Worm (Caenorhabditis elegans) whole organism, dauer: ENCODE results near the gene del-7.

ENCODE experiments used
- unc-62 ChIP-seq: sonication (generic microtip); optimal IDR thresholded peaks from 2 replicates; lab custom pipeline; 2017; ENCODE audit warnings: missing biosample characterization, missing genetic modification reagents, missing genetic modification characterization

Gene del-7

ce11 chrIV:7760117-7760516 is at the start of gene del-7:
del-7 (plus strand) TSS chrIV:7760417.
- no peak for TF ChIP-seq unc-62

DNA sequence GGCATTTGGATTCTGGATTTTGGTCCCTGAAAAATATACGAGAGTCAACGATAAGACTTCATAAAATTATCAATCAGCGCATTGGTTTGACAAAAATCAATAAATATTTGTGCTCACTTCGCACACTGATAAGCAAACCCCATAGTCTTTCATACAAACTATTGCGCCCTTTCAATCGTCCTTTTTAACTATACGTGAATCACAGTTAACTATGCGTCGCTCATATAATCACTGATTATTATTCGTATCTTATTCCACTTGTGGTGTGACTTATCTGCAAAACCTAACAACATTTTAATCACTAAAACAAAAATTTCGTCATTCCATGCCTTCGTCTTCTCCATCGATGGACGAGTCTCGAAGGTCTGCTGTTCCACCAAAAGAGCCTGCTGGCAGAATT is 49.4 kb upstream of the del-7 start, which contains the start of gene nhr-8:
Gene nhr-8 (plus strand): TSS at position 160 of the 400 bp plus-strand sequence.
- no peak for TF ChIP-seq unc-62

DNA sequence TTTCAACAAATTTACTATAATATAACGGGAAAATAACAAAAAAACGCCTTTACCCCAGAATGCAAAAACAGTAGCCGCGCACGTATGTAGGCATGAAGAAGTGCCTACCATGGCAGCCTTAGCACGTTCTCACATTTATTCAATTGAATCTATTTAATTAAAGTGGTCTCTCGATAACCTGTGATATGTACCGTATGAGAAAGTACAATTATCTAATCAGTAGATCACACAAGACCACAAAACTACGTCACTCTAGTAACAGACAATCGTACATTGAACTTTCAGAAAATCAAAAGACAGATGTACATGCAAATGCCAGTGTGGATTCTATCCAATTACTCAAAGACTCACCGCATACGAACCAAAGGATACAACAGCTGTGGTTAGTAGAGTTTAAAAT is 48.0 kb upstream of the del-7 start:
- no peak for TF ChIP-seq unc-62

- TF ChIP-seq unc-62: no peak
Measured at ce11 chrIV:7717916-7718315, 42.3 kb upstream of the del-7 start, which contains the start of gene F33D4.6. F33D4.6 (minus strand) TSS chrIV:7718016.

DNA sequence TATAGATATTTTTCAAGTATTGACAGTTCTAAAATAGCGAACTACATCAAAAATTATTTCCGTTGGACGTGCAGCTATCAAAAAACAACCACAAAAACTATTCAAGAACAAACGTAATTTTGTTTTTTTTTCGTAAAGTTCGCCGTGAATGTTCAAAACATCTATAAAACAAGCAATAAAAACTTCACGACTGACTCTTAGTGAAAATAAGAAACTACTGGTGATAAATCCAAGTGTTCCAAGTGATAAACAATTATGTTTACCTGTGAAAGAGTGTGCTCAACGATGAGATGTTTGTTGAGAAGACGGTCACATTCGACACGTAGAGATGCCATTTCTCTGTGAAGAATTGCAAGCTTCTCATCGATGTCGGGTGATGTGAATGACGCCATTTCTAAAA is 37.4 kb upstream of the del-7 start, which contains the start of gene C50F7.6:
Gene C50F7.6 (minus strand): TSS at position 394 of the 400 bp plus-strand sequence.
- TF ChIP-seq unc-62: no peak

DNA sequence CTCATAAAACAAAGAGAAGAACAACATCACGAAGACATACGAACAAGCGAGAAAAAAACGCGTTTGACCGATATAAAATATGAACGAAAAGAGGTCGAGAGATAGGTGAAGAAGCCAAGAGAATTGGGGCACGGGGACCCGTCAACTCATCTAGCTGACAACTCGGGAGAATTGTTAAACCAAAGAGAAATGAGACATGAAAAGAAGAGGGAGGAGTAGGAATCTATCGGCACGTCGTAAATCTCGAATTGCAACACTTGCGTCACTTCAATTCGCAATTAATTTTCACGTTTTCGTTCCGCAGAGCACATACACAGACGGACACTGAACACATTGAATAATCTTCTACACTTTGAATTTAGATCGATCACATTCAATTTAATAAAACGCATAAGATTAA is 36.7 kb upstream of the del-7 start:
- TF ChIP-seq unc-62: no peak

- no peak for TF ChIP-seq unc-62
Measured at ce11 chrIV:7724912-7725311, 35.3 kb upstream of the del-7 start.

DNA sequence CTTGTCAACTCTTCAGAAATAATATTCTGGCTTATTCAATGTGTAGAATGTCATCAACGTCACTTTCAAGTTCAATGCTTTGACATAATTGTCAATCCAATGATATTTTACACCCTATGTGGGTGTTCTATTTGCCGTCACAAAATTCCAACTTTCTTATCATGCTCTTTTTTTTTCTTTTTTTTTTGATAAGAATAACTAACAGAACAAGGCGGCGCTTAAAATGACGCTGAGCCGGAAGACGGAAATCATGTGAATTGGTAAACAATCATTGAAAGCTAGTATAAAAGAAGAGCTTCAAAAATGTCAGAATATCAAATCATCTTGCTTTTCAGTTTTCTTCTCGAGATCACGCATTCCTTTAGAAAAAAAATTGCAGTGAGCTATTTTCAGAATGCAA is 33.9 kb upstream of the del-7 start, which contains the start of gene C50F7.5:
Gene C50F7.5 (plus strand): TSS at position 395 of the 400 bp plus-strand sequence.
- TF ChIP-seq unc-62: no peak

DNA sequence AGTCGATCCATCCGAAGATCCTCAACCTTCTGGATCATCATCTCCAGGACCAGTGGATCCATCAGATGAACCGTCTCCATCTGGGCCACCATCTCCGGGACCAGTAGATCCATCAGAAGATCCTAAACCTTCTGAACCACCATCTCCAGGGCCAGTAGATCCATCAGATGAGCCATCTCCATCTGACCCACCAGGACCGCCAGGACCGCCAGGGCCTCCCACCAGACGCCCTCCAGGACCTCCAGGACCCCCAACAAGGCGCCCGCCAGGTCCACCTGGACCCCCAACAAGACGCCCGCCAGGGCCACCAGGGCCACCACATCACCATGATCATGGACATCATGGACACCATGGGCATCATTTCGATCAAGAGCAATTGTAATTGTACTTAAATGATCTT is 33.0 kb upstream of the del-7 start:
- no peak for TF ChIP-seq unc-62

- TF ChIP-seq unc-62: no peak
Measured at ce11 chrIV:7728402-7728963, 31.7 kb upstream of the del-7 start, which contains the start of gene sucg-1. sucg-1 (plus strand) TSS chrIV:7728913.

DNA sequence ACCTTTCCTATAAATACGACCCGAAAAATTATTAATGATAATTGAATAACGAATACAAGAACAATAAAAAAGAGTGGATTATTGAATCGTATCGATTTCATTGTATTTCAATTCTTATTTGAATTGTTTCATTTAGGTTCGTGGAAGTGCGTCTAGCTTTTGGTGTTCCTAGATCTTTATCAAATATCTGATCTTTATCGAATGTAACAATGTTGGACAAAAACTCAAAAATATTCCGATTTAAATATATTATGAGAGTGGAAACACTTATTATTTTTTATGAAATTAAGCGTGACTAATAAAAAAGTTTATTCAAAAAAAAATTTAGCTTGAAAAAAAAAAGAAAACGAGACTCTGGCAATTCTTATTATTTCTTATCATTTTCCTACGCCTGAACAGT is 28.3 kb upstream of the del-7 start, which contains the start of the genes C50F7.9 and C50F7.3:
Gene C50F7.9 (minus strand): TSS at position 101 of the 400 bp plus-strand sequence.
Gene C50F7.3 (plus strand): TSS at position 370 of the 400 bp plus-strand sequence.
- TF ChIP-seq unc-62: no peak

DNA sequence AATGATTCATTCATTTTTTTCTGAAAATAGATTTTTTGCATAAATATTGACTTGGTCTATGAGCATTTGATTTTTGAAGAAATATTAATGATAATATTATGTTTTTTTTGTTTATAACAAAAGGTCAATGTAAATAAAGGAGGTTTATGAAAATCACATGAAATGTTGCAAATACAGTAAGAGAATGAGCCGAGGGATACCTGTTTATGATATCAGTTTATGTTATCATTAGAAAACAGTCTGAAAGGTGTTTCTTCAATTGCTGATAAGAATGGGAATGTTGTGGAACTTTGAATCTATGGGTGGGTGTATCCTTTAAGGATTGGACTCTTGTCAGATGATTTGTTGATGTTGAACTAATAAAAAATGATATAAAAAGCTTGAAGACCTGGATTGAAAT is 26.0 kb upstream of the del-7 start:
- TF ChIP-seq unc-62: no peak

DNA sequence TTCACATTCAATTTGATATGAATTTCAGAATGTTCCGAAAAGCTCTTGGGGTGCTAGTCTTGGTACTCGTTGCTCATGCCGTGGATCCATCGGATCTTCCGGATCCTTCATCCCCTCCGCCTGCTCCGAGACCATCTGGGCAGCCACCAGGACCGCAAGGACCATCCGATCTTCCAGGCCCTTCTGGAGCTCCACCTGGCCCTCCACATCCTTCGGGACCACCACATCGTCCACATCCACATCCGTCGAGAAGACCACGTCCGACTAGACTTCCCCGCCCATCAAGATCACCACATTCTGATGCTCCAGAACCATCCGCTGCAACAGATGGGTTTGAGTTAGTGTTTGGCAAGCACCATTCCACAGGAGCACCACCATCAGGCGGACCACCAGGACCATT is 25.6 kb upstream of the del-7 start, which contains the start of gene clx-1:
Gene clx-1 (plus strand): TSS at position 30 of the 400 bp plus-strand sequence.
- no peak for TF ChIP-seq unc-62

DNA sequence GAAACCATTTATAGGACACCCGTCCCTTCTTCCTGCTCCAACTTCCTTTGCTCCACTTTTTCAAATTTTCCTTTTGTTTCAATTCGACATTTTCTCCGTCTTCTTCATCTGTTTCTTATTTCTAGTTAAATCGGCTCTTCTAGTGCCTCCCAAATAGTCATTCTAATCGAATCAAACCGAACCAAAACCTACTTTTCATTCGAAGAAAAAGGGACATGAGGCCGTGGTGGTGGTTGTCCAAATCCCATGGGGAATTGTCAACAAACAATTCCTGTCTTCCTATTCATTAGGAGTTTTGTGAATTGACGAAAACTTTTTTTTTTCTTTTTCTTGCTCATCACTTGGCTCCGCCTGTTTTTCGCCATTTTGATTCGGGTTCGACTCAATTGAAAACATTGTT is 23.6 kb upstream of the del-7 start:
- TF ChIP-seq unc-62: no peak

- no peak for TF ChIP-seq unc-62
Measured at ce11 chrIV:7743539-7743938, 16.7 kb upstream of the del-7 start, which contains the start of gene npr-35. npr-35 (plus strand) TSS chrIV:7743839.

ce11 chrIV:7747838-7748237 is 12.4 kb upstream of the del-7 start, which contains the start of gene klo-1:
klo-1 (minus strand) TSS chrIV:7748225.
- no peak for TF ChIP-seq unc-62

DNA sequence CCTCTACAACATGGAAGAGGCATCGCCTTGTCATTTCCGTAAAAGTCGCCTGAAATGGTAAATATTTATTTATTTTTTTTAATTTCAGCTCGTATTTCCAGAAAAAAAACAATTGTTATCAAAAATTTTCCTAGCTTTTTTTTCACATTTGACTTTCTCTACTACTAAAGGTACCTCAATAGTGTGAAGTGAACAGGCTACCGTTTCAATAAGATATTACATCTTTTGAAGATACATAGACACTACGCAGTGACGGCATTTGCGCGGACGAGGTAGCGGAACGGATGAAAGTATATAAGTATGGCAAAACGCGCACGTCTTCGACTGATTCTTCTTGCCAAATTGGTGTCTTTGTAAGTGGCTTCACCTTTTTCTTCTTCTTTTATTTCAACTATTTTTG is 7.1 kb upstream of the del-7 start, which contains the start of gene col-14:
Gene col-14 (plus strand): TSS at position 301 of the 400 bp plus-strand sequence.
- no peak for TF ChIP-seq unc-62

- no peak for TF ChIP-seq unc-62
Measured at ce11 chrIV:7754114-7754513, 6.1 kb upstream of the del-7 start.
